Worm (Caenorhabditis elegans) whole organism, mixed stage, embryonic: ENCODE data around the gene R12A1.3.

ENCODE experiments used
- M03D4.4 ChIP-seq: sonication (generic microtip); optimal IDR thresholded peaks from 2 replicates; lab custom pipeline; 2017; ENCODE audit warnings: mild to moderate bottlenecking, missing genetic modification characterization, missing compliant biosample characterization
- bed-3 ChIP-seq: fragments of 200-800 bp; sonication (Bioruptor generic); optimal IDR thresholded peaks from 3 replicates; lab custom pipeline; 2018; ENCODE audit warnings: mild to moderate bottlenecking, missing genetic modification characterization, moderate library complexity, missing compliant biosample characterization
- blmp-1 ChIP-seq: fragments of 150-350 bp; optimal IDR thresholded peaks from 2 replicates; lab custom pipeline; 2014; ENCODE audit warnings: missing biosample characterization, missing genetic modification characterization
- ceh-39 ChIP-seq: fragments of 150-350 bp; optimal IDR thresholded peaks from 2 replicates; lab custom pipeline; 2014; ENCODE audit warnings: missing biosample characterization, missing genetic modification characterization
- ceh-43 ChIP-seq: fragments of 200-800 bp; sonication (Bioruptor generic); optimal IDR thresholded peaks from 2 replicates; lab custom pipeline; 2018; ENCODE audit warnings: mild to moderate bottlenecking, missing genetic modification characterization, moderate library complexity, missing compliant biosample characterization
- ceh-83 ChIP-seq: fragments of 200-800 bp; sonication (Bioruptor generic); optimal IDR thresholded peaks from 2 replicates; lab custom pipeline; 2018; ENCODE audit warnings: mild to moderate bottlenecking, missing genetic modification characterization, missing compliant biosample characterization
- ces-1 ChIP-seq: fragments of 150-350 bp; optimal IDR thresholded peaks from 2 replicates; lab custom pipeline; 2014; ENCODE audit warnings: missing biosample characterization, missing genetic modification reagents, missing genetic modification characterization
- drap-1 ChIP-seq: fragments of 200-800 bp; sonication (Bioruptor generic); optimal IDR thresholded peaks from 3 replicates; lab custom pipeline; 2018; ENCODE audit warnings: mild to moderate bottlenecking, missing genetic modification characterization, missing compliant biosample characterization
- elt-3 ChIP-seq: fragments of 150-350 bp; optimal IDR thresholded peaks from 2 replicates; lab custom pipeline; 2014; ENCODE audit warnings: missing biosample characterization, missing genetic modification characterization
- flh-1 ChIP-seq: fragments of 200-800 bp; sonication (Bioruptor generic); optimal IDR thresholded peaks from 2 replicates; lab custom pipeline; 2018; ENCODE audit warnings: mild to moderate bottlenecking, missing genetic modification characterization, moderate library complexity, missing compliant biosample characterization
- ham-2 ChIP-seq: fragments of 200-800 bp; sonication (Bioruptor generic); optimal IDR thresholded peaks from 2 replicates; lab custom pipeline; 2018; ENCODE audit warnings: mild to moderate bottlenecking, missing genetic modification characterization, missing compliant biosample characterization
- hlh-1 ChIP-seq: fragments of 150-350 bp; optimal IDR thresholded peaks from 2 replicates; lab custom pipeline; 2014; ENCODE audit warnings: missing biosample characterization, missing genetic modification reagents, missing genetic modification characterization
- lin-13 ChIP-seq: fragments of 150-350 bp; optimal IDR thresholded peaks from 2 replicates; lab custom pipeline; 2014; ENCODE audit warnings: missing biosample characterization, missing genetic modification characterization
- lin-32 ChIP-seq: fragments of 200-800 bp; sonication (Bioruptor generic); optimal IDR thresholded peaks from 2 replicates; lab custom pipeline; 2018; ENCODE audit warnings: mild to moderate bottlenecking, missing genetic modification characterization, missing compliant biosample characterization
- mab-5 ChIP-seq: fragments of 150-350 bp; optimal IDR thresholded peaks from 2 replicates; lab custom pipeline; 2014; ENCODE audit warnings: missing biosample characterization, missing genetic modification characterization
- mls-2 ChIP-seq: sonication (generic microtip); optimal IDR thresholded peaks from 2 replicates; lab custom pipeline; 2016; ENCODE audit warnings: mild to moderate bottlenecking, missing genetic modification characterization, moderate library complexity, missing compliant biosample characterization
- nhr-2 ChIP-seq: fragments of 150-350 bp; optimal IDR thresholded peaks from 2 replicates; lab custom pipeline; 2014; ENCODE audit warnings: missing biosample characterization, missing genetic modification characterization
- nhr-237 ChIP-seq: fragments of 150-350 bp; optimal IDR thresholded peaks from 2 replicates; lab custom pipeline; 2014; ENCODE audit warnings: missing biosample characterization, missing genetic modification characterization
- nhr-28 ChIP-seq: fragments of 150-350 bp; optimal IDR thresholded peaks from 2 replicates; lab custom pipeline; 2014; ENCODE audit warnings: missing biosample characterization, missing genetic modification characterization
- nhr-76 ChIP-seq: sonication (generic microtip); optimal IDR thresholded peaks from 2 replicates; lab custom pipeline; 2017; ENCODE audit warnings: missing biosample characterization, missing genetic modification characterization
- sem-2 ChIP-seq: fragments of 200-800 bp; sonication (Bioruptor generic); optimal IDR thresholded peaks from 2 replicates; lab custom pipeline; 2018; ENCODE audit warnings: mild to moderate bottlenecking, missing genetic modification characterization, missing compliant biosample characterization
- snpc-4 ChIP-seq: fragments of 150-350 bp; optimal IDR thresholded peaks from 2 replicates; lab custom pipeline; 2014; ENCODE audit warnings: missing biosample characterization, missing genetic modification characterization
- sptf-1 ChIP-seq: sonication (generic microtip); optimal IDR thresholded peaks from 2 replicates; lab custom pipeline; 2017; ENCODE audit warnings: mild to moderate bottlenecking, missing genetic modification characterization, moderate library complexity, missing compliant biosample characterization
- unc-120 ChIP-seq: sonication (generic microtip); optimal IDR thresholded peaks from 2 replicates; lab custom pipeline; 2017; ENCODE audit warnings: missing genetic modification characterization, missing compliant biosample characterization; ENCODE audit not compliant: poor library complexity, severe bottlenecking
- unc-39 ChIP-seq: fragments of 150-350 bp; optimal IDR thresholded peaks from 2 replicates; lab custom pipeline; 2014; ENCODE audit warnings: missing biosample characterization, missing genetic modification characterization
- unc-62 ChIP-seq: fragments of 150-350 bp; optimal IDR thresholded peaks from 2 replicates; lab custom pipeline; 2014; ENCODE audit warnings: missing biosample characterization, missing genetic modification reagents, missing genetic modification characterization
- ztf-11 ChIP-seq: fragments of 150-350 bp; optimal IDR thresholded peaks from 2 replicates; lab custom pipeline; 2014; ENCODE audit warnings: missing biosample characterization, missing genetic modification characterization

Gene R12A1.3

DNA sequence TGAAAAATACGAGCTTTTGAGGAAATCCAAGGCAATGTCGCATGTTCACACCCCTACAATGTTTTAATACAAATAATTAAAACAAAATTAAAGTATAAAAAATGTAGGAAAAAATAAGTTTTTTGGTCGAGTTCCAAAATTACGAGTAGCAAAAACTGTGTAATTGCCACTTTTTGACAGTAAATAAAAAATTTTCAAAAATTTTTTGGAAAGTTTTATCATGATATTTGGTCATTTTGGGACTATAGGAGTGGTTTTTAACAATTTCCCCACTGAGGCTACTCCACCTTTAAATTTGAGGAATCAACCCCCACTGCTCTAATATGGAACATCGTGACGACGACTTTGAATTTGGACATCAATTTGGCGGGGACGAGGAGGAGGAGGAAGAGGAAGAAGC, 41.9 kb upstream of the R12A1.3 start, which contains the start of gene gid-8:
Gene gid-8 (plus strand): TSS at position 301 of the 400 bp plus-strand sequence.
- TF ChIP-seq mls-2 (tag; lab: Kevin White, UChicago) (no peak), ceh-43 (GFP tag; lab: Kevin White, UChicago) (no peak), hlh-1 (tag; lab: Kevin White, UChicago) (no peak), bed-3 (GFP tag; lab: Kevin White, UChicago) (no peak), unc-39 (tag; lab: Kevin White, UChicago) (no peak), nhr-2 (tag; lab: Kevin White, UChicago) (no peak)

DNA sequence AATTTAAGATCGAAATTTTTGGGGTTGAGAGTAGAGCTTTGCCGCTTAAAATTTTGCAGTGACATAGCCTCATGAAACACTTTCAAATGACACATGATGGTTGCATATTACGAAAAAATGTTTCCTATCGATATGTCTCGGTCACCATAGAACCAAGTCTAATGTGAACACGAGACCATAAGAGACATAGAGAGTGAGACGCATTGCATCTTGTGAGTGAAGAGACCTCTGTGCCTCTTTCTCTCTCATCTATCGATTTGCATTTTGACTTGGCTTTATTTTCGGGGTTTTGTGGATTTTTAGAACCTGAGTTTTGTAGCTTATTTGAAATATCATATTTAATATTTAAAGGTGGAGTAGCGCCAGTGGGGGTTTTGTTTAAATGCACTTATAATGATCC, 41.4 kb upstream of the R12A1.3 start:
- peak; percentile 23 for TF ChIP-seq unc-120
- no peak for TF ChIP-seq ceh-39 (tag; lab: Kevin White, UChicago)

DNA sequence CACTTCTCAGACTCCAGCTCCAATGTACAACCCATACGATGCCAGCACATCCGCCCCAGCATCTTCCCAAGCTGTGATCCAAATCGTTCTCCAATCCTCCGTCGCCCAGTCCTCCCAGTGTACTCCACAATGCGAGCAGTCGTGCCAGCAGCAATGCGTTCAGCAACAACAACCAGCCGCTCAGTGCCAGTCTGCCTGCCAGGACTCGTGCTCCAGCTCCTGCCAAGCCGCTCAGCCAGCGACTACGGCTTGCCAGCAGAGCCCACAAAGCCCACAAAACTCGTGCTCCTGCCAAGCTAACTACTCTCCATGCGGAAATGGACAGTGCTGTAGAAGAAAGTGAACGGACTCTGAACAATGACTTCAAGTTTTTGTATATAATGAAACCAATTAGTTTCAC, 40.3 kb upstream of the R12A1.3 start:
- TF ChIP-seq lin-13 (tag; lab: Kevin White, UChicago) (no peak), ham-2 (GFP tag; lab: Kevin White, UChicago) (no peak), drap-1 (no peak), flh-1 (no peak), unc-62 (GFP tag; lab: Kevin White, UChicago) (no peak), nhr-76 (tag; lab: Kevin White, UChicago) (no peak), ceh-83 (no peak), M03D4.4 (tag; lab: Kevin White, UChicago) (no peak), snpc-4 (tag; lab: Kevin White, UChicago) (no peak), sem-2 (GFP tag; lab: Kevin White, UChicago) (no peak), bed-3 (GFP tag; lab: Kevin White, UChicago) (no peak), ztf-11 (no peak), mls-2 (tag; lab: Kevin White, UChicago) (no peak)

DNA sequence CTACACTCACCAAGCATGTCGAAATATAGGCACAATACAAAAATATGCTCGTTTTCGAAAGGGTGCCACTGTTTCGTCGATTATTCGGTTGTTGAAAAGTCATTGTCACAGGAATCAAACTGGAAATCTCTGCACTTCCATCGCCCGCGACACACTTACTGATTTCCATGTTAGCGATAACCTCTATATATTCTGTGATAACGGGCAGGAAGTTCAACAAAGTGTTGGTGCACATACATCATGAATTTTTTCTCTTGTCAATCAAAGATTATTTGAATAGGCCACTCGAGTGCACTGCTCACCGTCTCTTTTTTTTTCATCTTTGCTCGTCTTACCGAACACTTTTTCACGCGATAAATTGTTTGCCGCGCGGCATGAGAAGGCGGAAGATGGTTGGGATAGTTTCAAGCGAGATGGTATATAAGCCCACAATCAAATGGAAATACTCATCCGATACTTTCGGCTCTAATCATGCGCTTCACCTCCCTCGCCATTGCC, 39.0 kb upstream of the R12A1.3 start, which contains the start of the genes fpn-1.2 and pqn-54:
Gene fpn-1.2 (minus strand): TSS at position 157 of the 498 bp plus-strand sequence.
Gene pqn-54 (plus strand): TSS at position 448 of the 498 bp plus-strand sequence.
- no peak for TF ChIP-seq unc-62 (GFP tag; lab: Kevin White, UChicago)
- no peak for TF ChIP-seq drap-1
- TF ChIP-seq flh-1: no peak
- no peak for TF ChIP-seq lin-13 (tag; lab: Kevin White, UChicago)
- no peak for TF ChIP-seq nhr-28 (tag; lab: Kevin White, UChicago)
- TF ChIP-seq sptf-1 (tag; lab: Kevin White, UChicago): no peak
- no peak for TF ChIP-seq bed-3 (GFP tag; lab: Kevin White, UChicago)
- no peak for TF ChIP-seq ceh-83
- TF ChIP-seq ceh-43 (GFP tag; lab: Kevin White, UChicago): no peak
- no peak for TF ChIP-seq snpc-4 (tag; lab: Kevin White, UChicago)
- TF ChIP-seq, all 35 proteins: peak for 0

DNA sequence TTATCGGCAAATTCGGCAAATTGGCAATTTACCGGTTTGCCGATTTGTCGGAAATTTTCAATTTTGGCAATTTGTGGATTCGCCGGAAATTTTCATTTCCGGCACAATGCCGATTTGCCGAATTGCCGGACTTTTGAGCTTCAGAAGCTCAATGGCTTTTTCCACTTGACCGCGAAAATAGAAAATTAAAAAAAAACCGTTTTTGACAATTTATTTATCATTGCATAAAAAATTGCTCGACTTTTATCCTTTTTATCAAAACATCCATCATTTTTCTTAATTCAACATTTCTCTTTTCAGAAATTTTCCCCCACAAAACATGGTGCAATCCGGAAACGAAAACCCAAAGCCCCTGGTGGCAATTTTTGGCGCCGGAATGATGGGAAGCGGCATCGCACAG, 34.5 kb upstream of the R12A1.3 start, which contains the start of gene hacd-1:
Gene hacd-1 (plus strand): TSS at position 301 of the 400 bp plus-strand sequence.
- no peak for TF ChIP-seq flh-1
- TF ChIP-seq ztf-11: no peak
- no peak for TF ChIP-seq lin-32
- TF ChIP-seq M03D4.4 (tag; lab: Kevin White, UChicago): no peak
- TF ChIP-seq bed-3 (GFP tag; lab: Kevin White, UChicago): no peak
- no peak for TF ChIP-seq nhr-2 (tag; lab: Kevin White, UChicago)

DNA sequence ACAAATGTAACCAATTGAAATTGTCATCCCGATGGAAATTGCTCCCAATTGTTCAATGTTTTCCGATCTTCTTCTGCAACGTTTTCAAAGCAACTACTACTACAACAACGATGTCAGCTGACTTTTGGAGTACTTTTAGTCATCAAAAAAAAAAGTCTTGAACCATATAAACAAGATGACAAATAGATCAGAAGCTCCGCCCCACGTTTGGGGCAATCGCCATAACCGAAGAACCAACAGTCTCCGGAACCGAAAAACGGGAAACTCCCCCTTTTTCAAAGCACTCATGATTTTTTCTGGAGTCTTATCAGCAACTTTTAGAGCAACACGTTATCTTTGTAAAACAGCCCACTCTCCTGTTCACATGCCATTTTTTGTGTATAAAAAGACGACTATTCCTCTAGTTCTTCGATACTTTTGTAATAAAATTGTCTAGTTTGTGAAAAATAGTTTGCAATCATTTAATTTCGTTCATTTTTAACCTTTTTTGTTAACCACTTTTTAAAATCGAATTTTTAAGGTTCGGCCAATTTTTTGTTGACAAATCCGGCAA, 33.9 kb upstream of the R12A1.3 start:
- no peak for TF ChIP-seq sem-2 (GFP tag; lab: Kevin White, UChicago)
- TF ChIP-seq, all 35 proteins: peak for 0

DNA sequence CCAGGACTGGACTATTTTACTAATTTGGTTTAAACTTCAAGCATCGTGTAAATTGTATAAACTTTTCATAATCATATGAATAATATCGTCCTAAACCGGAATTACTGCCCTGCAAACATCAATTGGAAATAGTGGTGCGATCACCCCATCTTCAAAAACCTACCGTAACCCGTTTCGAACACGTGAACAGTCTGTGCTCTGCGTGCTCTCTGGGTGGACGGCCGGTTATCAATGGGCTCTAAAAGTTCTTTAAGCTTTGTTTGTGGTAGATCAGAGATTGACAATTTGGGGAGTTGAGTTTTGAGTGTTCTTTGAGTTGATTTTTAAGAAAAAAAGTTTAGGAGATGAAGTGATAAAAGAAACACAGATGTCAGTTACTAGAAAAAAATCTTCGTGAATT, 31.0 kb upstream of the R12A1.3 start:
- TF ChIP-seq ceh-83 (no peak), nhr-237 (tag; lab: Kevin White, UChicago) (no peak), ztf-11 (no peak), lin-13 (tag; lab: Kevin White, UChicago) (no peak), nhr-76 (tag; lab: Kevin White, UChicago) (no peak), blmp-1 (tag; lab: Kevin White, UChicago) (no peak), unc-39 (tag; lab: Kevin White, UChicago) (no peak), mab-5 (tag; lab: Kevin White, UChicago) (no peak), ceh-39 (tag; lab: Kevin White, UChicago) (no peak), snpc-4 (tag; lab: Kevin White, UChicago) (no peak), nhr-28 (tag; lab: Kevin White, UChicago) (no peak), ces-1 (no peak), elt-3 (tag; lab: Kevin White, UChicago) (no peak), flh-1 (no peak)
